Worm (Caenorhabditis elegans): ENCODE measurements around the gene glb-29.

ce11 chrII:11969033-11969432, 39.8 kb upstream of the glb-29 start:
- TF ChIP-seq nhr-237 (tag; optimal IDR thresholded peaks at IDR 0.05) (no peak), nhr-76 (tag; optimal IDR thresholded peaks at IDR 0.05) (no peak), ceh-83 (GFP tag; optimal IDR thresholded peaks at IDR 0.05) (no peak), elt-3 (tag; optimal IDR thresholded peaks at IDR 0.05) (no peak), lsy-2 (tag; optimal IDR thresholded peaks at IDR 0.05) (no peak), pha-4 (tag; optimal IDR thresholded peaks at IDR 0.05) (no peak), zip-8 (tag; optimal IDR thresholded peaks at IDR 0.05) (no peak)

Data from whole organism, mixed stage, embryonic.